Fruit fly (Drosophila melanogaster) whole organism, embryonic: Measurements from ENCODE around the gene CG10801.

ENCODE experiments used
- B-H2 ChIP-seq: fragments of 200-800 bp; sonication (Bioruptor generic); optimal IDR thresholded peaks from 2 replicates; lab custom pipeline; 2018; ENCODE audit warnings: missing biosample characterization, mild to moderate bottlenecking, missing genetic modification characterization
- BEAF-32 ChIP-seq: fragments of 200-800 bp; sonication (Bioruptor generic); optimal IDR thresholded peaks from 3 replicates; lab custom pipeline; 2017; ENCODE audit warnings: missing biosample characterization, missing genetic modification characterization, mild to moderate bottlenecking, moderate library complexity, missing genetic modification reagents
- C15 ChIP-seq: fragments of 200-800 bp; sonication (Bioruptor generic); IDR thresholded peaks from 3 replicates; pipeline ENCODE4 v1.3.6; 2022; ENCODE audit warnings: missing biosample characterization, missing genetic modification characterization
- CG10959 ChIP-seq: fragments of 200-800 bp; sonication (Bioruptor generic); IDR thresholded peaks from 2 replicates; pipeline ENCODE4 v1.3.6; 2022; ENCODE audit warnings: missing biosample characterization, missing genetic modification characterization
- CG11247 ChIP-seq: fragments of 200-800 bp; sonication (Bioruptor generic); IDR thresholded peaks from 2 replicates; pipeline ENCODE4 v1.3.6; 2022; ENCODE audit warnings: missing biosample characterization, missing genetic modification characterization
- CG13775 ChIP-seq: fragments of 200-800 bp; sonication (Bioruptor generic); optimal IDR thresholded peaks from 3 replicates; lab custom pipeline; 2017; ENCODE audit warnings: missing biosample characterization, mild to moderate bottlenecking, missing genetic modification characterization
- CG13894 ChIP-seq: fragments of 200-800 bp; sonication (Bioruptor generic); optimal IDR thresholded peaks from 3 replicates; lab custom pipeline; 2018; ENCODE audit warnings: missing biosample characterization, mild to moderate bottlenecking, missing genetic modification characterization, moderate library complexity
- CG14667 ChIP-seq: fragments of 200-800 bp; sonication (Bioruptor generic); IDR thresholded peaks from 2 replicates; pipeline ENCODE4 v1.3.6; 2022; ENCODE audit warnings: missing biosample characterization, missing genetic modification characterization
- CG15696 ChIP-seq: fragments of 200-800 bp; sonication (Bioruptor generic); optimal IDR thresholded peaks from 2 replicates; lab custom pipeline; 2019; ENCODE audit warnings: missing biosample characterization, mild to moderate bottlenecking, missing genetic modification characterization, moderate library complexity
- CG1832 ChIP-seq: fragments of 200-800 bp; sonication (Bioruptor generic); optimal IDR thresholded peaks from 2 replicates; lab custom pipeline; 2017; ENCODE audit warnings: missing biosample characterization, mild to moderate bottlenecking, missing genetic modification characterization, inconsistent platforms
- CG2116 ChIP-seq: fragments of 200-800 bp; sonication (Bioruptor generic); optimal IDR thresholded peaks from 3 replicates; lab custom pipeline; 2018; ENCODE audit warnings: missing biosample characterization, mild to moderate bottlenecking, missing genetic modification characterization
- CG30431 ChIP-seq: fragments of 200-800 bp; sonication (Bioruptor generic); optimal IDR thresholded peaks from 2 replicates; lab custom pipeline; 2017; ENCODE audit warnings: missing biosample characterization, missing genetic modification characterization
- CG32532 ChIP-seq: fragments of 200-800 bp; sonication (Bioruptor generic); IDR thresholded peaks from 2 replicates; pipeline ENCODE4 v1.3.6; 2022; ENCODE audit warnings: missing biosample characterization, missing genetic modification characterization
- CG32772 ChIP-seq: fragments of 200-800 bp; sonication (Bioruptor generic); IDR thresholded peaks from 2 replicates; pipeline ENCODE4 v1.3.6; 2022; ENCODE audit warnings: missing biosample characterization, missing genetic modification characterization
- CG3838 ChIP-seq: fragments of 200-800 bp; sonication (Bioruptor generic); optimal IDR thresholded peaks from 3 replicates; lab custom pipeline; 2016; ENCODE audit warnings: missing biosample characterization, missing genetic modification characterization
- CG4328 ChIP-seq: fragments of 200-800 bp; sonication (Bioruptor generic); optimal IDR thresholded peaks from 3 replicates; lab custom pipeline; 2017; ENCODE audit warnings: missing biosample characterization, missing genetic modification reagents, missing genetic modification characterization
- CG7963 ChIP-seq: fragments of 200-800 bp; sonication (Bioruptor generic); IDR thresholded peaks from 3 replicates; pipeline ENCODE4 v1.3.6; 2022; ENCODE audit warnings: missing biosample characterization, missing genetic modification characterization; ENCODE audit not compliant: partially characterized antibody
- CG7987 ChIP-seq: fragments of 200-800 bp; sonication (Bioruptor generic); optimal IDR thresholded peaks from 2 replicates; lab custom pipeline; 2018; ENCODE audit warnings: missing biosample characterization, mild to moderate bottlenecking, missing genetic modification characterization, moderate library complexity
- CG8290 ChIP-seq, 3 experiments: fragments of 200-800 bp; sonication (Bioruptor generic); optimal IDR thresholded peaks; 2 replicates each; lab custom pipeline; 2016 to 2019; ENCODE audit warnings: missing biosample characterization in 3 of 3, missing genetic modification characterization in 3 of 3, mild to moderate bottlenecking in 2 of 3, moderate library complexity in 1 of 3
- CG8478 ChIP-seq: fragments of >200 bp; optimal IDR thresholded peaks from 2 replicates; lab custom pipeline; 2018
- CG9215 ChIP-seq: fragments of 200-800 bp; sonication (Bioruptor generic); IDR thresholded peaks from 2 replicates; pipeline ENCODE4 v1.3.6; 2022; ENCODE audit warnings: missing biosample characterization, missing genetic modification characterization
- Camta ChIP-seq: fragments of 200-800 bp; sonication (Bioruptor generic); optimal IDR thresholded peaks from 2 replicates; lab custom pipeline; 2016; ENCODE audit warnings: missing biosample characterization, missing genetic modification characterization
- D19B ChIP-seq: fragments of 200-800 bp; sonication (Bioruptor generic); optimal IDR thresholded peaks from 2 replicates; lab custom pipeline; 2017; ENCODE audit warnings: missing biosample characterization, mild to moderate bottlenecking, missing genetic modification characterization
- Ets97D ChIP-seq: fragments of 200-800 bp; sonication (Bioruptor generic); optimal IDR thresholded peaks from 3 replicates; lab custom pipeline; 2016; ENCODE audit warnings: missing biosample characterization, missing genetic modification characterization
- GATAe ChIP-seq: fragments of 200-800 bp; sonication (Bioruptor generic); conservative IDR thresholded peaks from 2 replicates; pipeline ENCODE4 v1.3.6; 2022; ENCODE audit warnings: missing biosample characterization, missing genetic modification characterization
- Neu2 ChIP-seq: fragments of 200-800 bp; sonication (Bioruptor generic); optimal IDR thresholded peaks from 3 replicates; lab custom pipeline; 2016; ENCODE audit warnings: missing biosample characterization, missing genetic modification characterization, borderline replicate concordance
- Nf-YA ChIP-seq: fragments of 200-800 bp; sonication (Bioruptor generic); IDR thresholded peaks from 2 replicates; pipeline ENCODE4 v1.3.6; 2022; ENCODE audit warnings: missing biosample characterization, missing genetic modification characterization
- Poxn ChIP-seq: fragments of 200-800 bp; sonication (Bioruptor generic); IDR thresholded peaks from 2 replicates; pipeline ENCODE4 v1.3.6; 2022; ENCODE audit warnings: missing biosample characterization, missing genetic modification characterization
- TFAM ChIP-seq: fragments of 200-800 bp; sonication (Bioruptor generic); optimal IDR thresholded peaks from 2 replicates; lab custom pipeline; 2017; ENCODE audit warnings: missing biosample characterization, missing genetic modification characterization, inconsistent platforms
- cas ChIP-seq: fragments of 200-800 bp; sonication (Bioruptor generic); IDR thresholded peaks from 2 replicates; pipeline ENCODE4 v1.3.6; 2022; ENCODE audit warnings: missing biosample characterization, missing genetic modification characterization
- croc ChIP-seq: fragments of 200-800 bp; sonication (Bioruptor generic); conservative IDR thresholded peaks from 3 replicates; pipeline ENCODE4 v1.3.6; 2022; ENCODE audit warnings: missing biosample characterization, missing genetic modification characterization
- dati ChIP-seq: fragments of 200-800 bp; sonication (Bioruptor generic); IDR thresholded peaks from 2 replicates; pipeline ENCODE4 v1.3.6; 2022; ENCODE audit warnings: missing biosample characterization, missing genetic modification characterization
- dmrt11E ChIP-seq: fragments of 200-800 bp; sonication (Bioruptor generic); optimal IDR thresholded peaks from 3 replicates; lab custom pipeline; 2018; ENCODE audit warnings: missing biosample characterization, mild to moderate bottlenecking, missing genetic modification characterization, moderate library complexity
- exex ChIP-seq: fragments of 200-800 bp; sonication (Bioruptor generic); optimal IDR thresholded peaks from 4 replicates; lab custom pipeline; 2018; ENCODE audit warnings: missing biosample characterization, mild to moderate bottlenecking, missing genetic modification characterization, moderate library complexity
- fd96Cb ChIP-seq: fragments of 200-800 bp; sonication (Bioruptor generic); optimal IDR thresholded peaks from 2 replicates; lab custom pipeline; 2018; ENCODE audit warnings: missing biosample characterization, mild to moderate bottlenecking, missing genetic modification characterization, moderate library complexity
- gem ChIP-seq: fragments of 200-800 bp; sonication (Bioruptor generic); optimal IDR thresholded peaks from 2 replicates; lab custom pipeline; 2019; ENCODE audit warnings: missing biosample characterization, mild to moderate bottlenecking, missing genetic modification characterization, moderate library complexity
- grau ChIP-seq: fragments of 200-800 bp; optimal IDR thresholded peaks from 3 replicates; lab custom pipeline; 2019; ENCODE audit warnings: missing biosample characterization, mild to moderate bottlenecking, missing genetic modification characterization, moderate library complexity
- knrl ChIP-seq: fragments of 200-800 bp; sonication (Bioruptor generic); IDR thresholded peaks from 3 replicates; pipeline ENCODE4 v1.3.6; 2022; ENCODE audit warnings: missing biosample characterization, missing genetic modification characterization; ENCODE audit not compliant: partially characterized antibody
- maf-S ChIP-seq: fragments of 200-800 bp; sonication (Bioruptor generic); optimal IDR thresholded peaks from 2 replicates; lab custom pipeline; 2016; ENCODE audit warnings: missing biosample characterization, missing genetic modification characterization
- p53 ChIP-seq: fragments of 200-800 bp; sonication (Bioruptor generic); optimal IDR thresholded peaks from 2 replicates; lab custom pipeline; 2016; ENCODE audit warnings: missing biosample characterization, missing genetic modification characterization
- pfk ChIP-seq: fragments of 200-800 bp; sonication (Bioruptor generic); optimal IDR thresholded peaks from 2 replicates; lab custom pipeline; 2018; ENCODE audit warnings: missing biosample characterization, mild to moderate bottlenecking, missing genetic modification characterization, moderate library complexity
- pho ChIP-seq: fragments of 200-800 bp; sonication (Bioruptor generic); optimal IDR thresholded peaks from 2 replicates; lab custom pipeline; 2016; ENCODE audit warnings: missing biosample characterization, missing genetic modification characterization
- ranshi ChIP-seq: fragments of 200-800 bp; sonication (Bioruptor generic); IDR thresholded peaks from 2 replicates; pipeline ENCODE4 v1.3.6; 2022; ENCODE audit warnings: missing biosample characterization, missing genetic modification characterization
- row ChIP-seq: fragments of 200-800 bp; sonication (Bioruptor generic); IDR thresholded peaks from 3 replicates; pipeline ENCODE4 v1.3.6; 2022; ENCODE audit warnings: missing biosample characterization, missing genetic modification characterization
- sens ChIP-seq: fragments of 200-800 bp; sonication (Bioruptor generic); peaks from one replicate; lab custom pipeline; 2016; ENCODE audit warnings: missing biosample characterization, missing genetic modification characterization

The CG10801 gene

DNA sequence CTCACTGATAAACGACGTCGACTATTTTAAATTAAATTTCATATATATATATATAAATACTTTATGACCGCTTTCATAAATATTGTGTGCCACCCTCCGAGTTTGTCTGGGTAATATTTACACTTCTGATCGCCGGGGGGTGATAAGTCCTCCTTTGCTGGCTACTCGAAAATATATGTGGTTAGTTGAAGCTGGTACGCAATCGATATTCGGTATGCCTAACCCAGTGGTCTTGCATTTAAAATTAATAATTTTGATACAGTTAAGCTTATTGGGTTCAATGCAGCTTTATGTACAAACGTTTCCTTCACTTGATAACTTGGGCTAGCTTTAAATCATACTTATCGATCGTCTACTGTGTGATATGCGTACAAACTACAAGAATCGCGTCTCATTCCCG lies 30.4 kb upstream of the CG10801 start (continued):
- TF ChIP-seq CG9215 (no peak), D19B (GFP tag; lab: Kevin White, UChicago) (no peak), TFAM (GFP tag; lab: Kevin White, UChicago) (no peak), cas (GFP tag; lab: Robert Waterston, UW) (no peak), pho (no peak), CG15696 (tag; lab: Kevin White, UChicago) (peak; percentile 9), knrl (GFP tag; lab: Robert Waterston, UW) (no peak), Poxn (GFP tag; lab: Robert Waterston, UW) (no peak), CG8290 (GFP tag; optimal IDR thresholded peaks at IDR 0.05; lab: Kevin White, UChicago) (no peak), CG8290 (tag; optimal IDR thresholded peaks at IDR 0.05; lab: Kevin White, UChicago) (no peak), dati (GFP tag; lab: Robert Waterston, UW) (no peak), CG13894 (tag; lab: Kevin White, UChicago) (no peak), CG7987 (GFP tag; lab: Kevin White, UChicago) (no peak), CG3838 (GFP tag; lab: Kevin White, UChicago) (no peak), Camta (GFP tag; lab: Kevin White, UChicago) (no peak), Nf-YA (no peak), CG32772 (no peak), croc (GFP tag; lab: Robert Waterston, UW) (no peak), ranshi (GFP tag; lab: Robert Waterston, UW) (no peak), CG13775 (GFP tag; lab: Kevin White, UChicago) (no peak), maf-S (GFP tag; lab: Kevin White, UChicago) (no peak), pfk (GFP tag; lab: Kevin White, UChicago) (no peak), CG10959 (GFP tag; lab: Robert Waterston, UW) (no peak), fd96Cb (tag; lab: Kevin White, UChicago) (no peak), CG14667 (GFP tag; lab: Robert Waterston, UW) (no peak), GATAe (GFP tag; lab: Robert Waterston, UW) (no peak), exex (peak; percentile 53), gem (tag; lab: Kevin White, UChicago) (no peak), Neu2 (GFP tag; lab: Kevin White, UChicago) (no peak), Ets97D (GFP tag; lab: Kevin White, UChicago) (no peak), grau (tag; lab: Kevin White, UChicago) (peak; percentile 38), BEAF-32 (GFP tag; lab: Kevin White, UChicago) (no peak), CG11247 (GFP tag; lab: Robert Waterston, UW) (no peak), CG7963 (GFP tag; lab: Robert Waterston, UW) (no peak), CG1832 (GFP tag; lab: Kevin White, UChicago) (no peak), CG8478 (no peak), CG2116 (GFP tag; lab: Kevin White, UChicago) (no peak), B-H2 (no peak), CG32532 (GFP tag; lab: Robert Waterston, UW) (peak; percentile 21; the same call in 1 of the 2 replicates), sens (peak; percentile 58), row (GFP tag; lab: Robert Waterston, UW) (0 out of 3 replicates have a peak, but pooled peaks have one; percentile 12), C15 (GFP tag; lab: Robert Waterston, UW) (no peak), p53 (no peak), CG30431 (no peak), CG4328 (GFP tag; lab: Kevin White, UChicago) (no peak), dmrt11E (tag; lab: Kevin White, UChicago) (no peak)
